Worm (Caenorhabditis elegans) whole organism, L3 larva: Measurements from ENCODE around the gene C49C8.5.

Experiments
- ceh-9 ChIP-seq: sonication (generic microtip); optimal IDR thresholded peaks from 2 replicates; lab custom pipeline; 2018; ENCODE audit warnings: missing biosample characterization, missing genetic modification characterization
- elt-1 ChIP-seq: fragments of 150-350 bp; optimal IDR thresholded peaks from 2 replicates; lab custom pipeline; 2014; ENCODE audit warnings: missing biosample characterization, missing genetic modification characterization
- lin-15B ChIP-seq: fragments of 150-350 bp; optimal IDR thresholded peaks from 2 replicates; lab custom pipeline; 2014; ENCODE audit warnings: missing biosample characterization, missing genetic modification characterization
- lsy-12 ChIP-seq: sonication (generic microtip); optimal IDR thresholded peaks from 2 replicates; lab custom pipeline; 2016; ENCODE audit warnings: mild to moderate bottlenecking, missing genetic modification characterization, missing compliant biosample characterization
- mdl-1 ChIP-seq: fragments of 150-350 bp; optimal IDR thresholded peaks from 2 replicates; lab custom pipeline; 2014; ENCODE audit warnings: missing biosample characterization, missing genetic modification characterization
- nhr-11 ChIP-seq: fragments of 150-350 bp; optimal IDR thresholded peaks from 2 replicates; lab custom pipeline; 2014; ENCODE audit warnings: missing biosample characterization, missing genetic modification characterization
- nhr-237 ChIP-seq: fragments of 150-350 bp; optimal IDR thresholded peaks from 2 replicates; lab custom pipeline; 2014; ENCODE audit warnings: missing biosample characterization, missing genetic modification characterization
- pha-4 ChIP-seq: fragments of 150-350 bp; optimal IDR thresholded peaks from 2 replicates; lab custom pipeline; 2014; ENCODE audit warnings: missing biosample characterization, missing genetic modification reagents, missing genetic modification characterization
- skn-1 ChIP-seq: fragments of 150-350 bp; optimal IDR thresholded peaks from 2 replicates; lab custom pipeline; 2014; ENCODE audit warnings: missing biosample characterization, missing genetic modification characterization
- snpc-4 ChIP-seq: fragments of 150-350 bp; optimal IDR thresholded peaks from 2 replicates; lab custom pipeline; 2014; ENCODE audit warnings: missing biosample characterization, missing genetic modification characterization
- ztf-11 ChIP-seq: fragments of 150-350 bp; optimal IDR thresholded peaks from 2 replicates; lab custom pipeline; 2014; ENCODE audit warnings: missing biosample characterization, missing genetic modification characterization

DNA sequence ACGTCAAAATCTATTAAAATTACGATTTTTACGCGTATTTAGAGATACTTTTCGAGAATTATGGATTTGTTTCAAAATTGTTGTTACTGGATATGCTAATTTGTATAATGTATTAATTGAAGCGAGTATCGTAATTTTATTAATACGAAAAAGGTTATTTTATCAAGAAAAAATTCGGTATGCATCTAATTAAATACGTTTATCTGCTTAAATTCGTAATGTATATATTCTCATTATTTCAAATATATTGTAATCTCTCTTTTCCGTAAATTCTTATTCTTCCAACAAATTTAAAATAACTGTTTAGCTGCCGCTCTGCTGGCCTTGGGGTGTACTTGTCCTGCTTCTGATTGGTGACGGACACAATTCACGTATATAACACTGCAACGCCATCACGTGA is 22.4 kb downstream of the C49C8.5 start, which contains the start of gene dgk-4:
- TF ChIP-seq nhr-237 (tag; lab: Kevin White, UChicago) (no peak), lin-15B (tag; lab: Kevin White, UChicago) (no peak), mdl-1 (tag; lab: Kevin White, UChicago) (no peak), ztf-11 (tag; lab: Kevin White, UChicago) (no peak), elt-1 (tag; lab: Kevin White, UChicago) (no peak), skn-1 (tag; lab: Kevin White, UChicago) (no peak), snpc-4 (tag; lab: Kevin White, UChicago) (no peak), nhr-11 (tag; lab: Kevin White, UChicago) (no peak), ceh-9 (tag; lab: Kevin White, UChicago) (no peak), pha-4 (tag; lab: Kevin White, UChicago) (no peak), lsy-12 (no peak)
